Worm (Caenorhabditis elegans) whole organism, L2 larva: Measurements from ENCODE around the gene bpl-1.
A peak's percentile ranks its signal among the peaks of the same experiment; 100 is the strongest.

Experiments used
- ama-1 ChIP-seq: fragments of 150-350 bp; optimal IDR thresholded peaks from 2 replicates; lab custom pipeline; 2018; ENCODE audit warnings: inconsistent platforms
- elt-3 ChIP-seq: sonication (generic microtip); optimal IDR thresholded peaks from 2 replicates; lab custom pipeline; 2017; ENCODE audit warnings: missing biosample characterization, missing genetic modification characterization
- fos-1 ChIP-seq: fragments of 150-350 bp; optimal IDR thresholded peaks from 2 replicates; lab custom pipeline; 2014; ENCODE audit warnings: missing biosample characterization, missing genetic modification characterization
- lin-13 ChIP-seq: fragments of 150-350 bp; optimal IDR thresholded peaks from 2 replicates; lab custom pipeline; 2014; ENCODE audit warnings: missing biosample characterization, missing genetic modification reagents, missing genetic modification characterization
- mdl-1 ChIP-seq, 2 experiments: fragments of 150-350 bp in 1 of 2; sonication (generic microtip) in 1 of 2; optimal IDR thresholded peaks; 2 replicates each; lab custom pipeline; 2017; ENCODE audit warnings: missing biosample characterization in 2 of 2, missing genetic modification characterization in 2 of 2
- nhr-11 ChIP-seq: fragments of 150-350 bp; optimal IDR thresholded peaks from 2 replicates; lab custom pipeline; 2014; ENCODE audit warnings: missing biosample characterization, missing genetic modification characterization
- peb-1 ChIP-seq: fragments of 150-350 bp; optimal IDR thresholded peaks from 2 replicates; lab custom pipeline; 2014; ENCODE audit warnings: missing biosample characterization, missing genetic modification characterization
- unc-55 ChIP-seq: fragments of 150-350 bp; sonication (generic microtip); optimal IDR thresholded peaks from 3 replicates; lab custom pipeline; 2014; ENCODE audit warnings: missing biosample characterization, missing genetic modification reagents, missing genetic modification characterization
- unc-62 ChIP-seq: fragments of 150-350 bp; optimal IDR thresholded peaks from 2 replicates; lab custom pipeline; 2014; ENCODE audit warnings: missing biosample characterization, missing genetic modification reagents, missing genetic modification characterization

ce11 chrII:6327317-6327716, 53.3 kb downstream of the bpl-1 start:
- no peak for TF ChIP-seq unc-55 (GFP tag; lab: Kevin White, UChicago)
- no peak for TF ChIP-seq ama-1
- no peak for TF ChIP-seq lin-13
- TF ChIP-seq fos-1: peak; percentile 91
- TF ChIP-seq nhr-11 (tag; lab: Kevin White, UChicago): no peak
- TF ChIP-seq peb-1: no peak
- TF ChIP-seq elt-3 (tag; lab: Kevin White, UChicago): no peak
- TF ChIP-seq mdl-1 (tag; optimal IDR thresholded peaks at IDR 0.05; lab: Kevin White, UChicago): no peak
- TF ChIP-seq unc-62: no peak
